Worm (Caenorhabditis elegans) whole organism, L4 larva: ENCODE data around the gene srh-179.

Source experiments
- aly-2 ChIP-seq: sonication (generic microtip); optimal IDR thresholded peaks from 2 replicates; lab custom pipeline; 2018; ENCODE audit warnings: missing biosample characterization, missing genetic modification characterization
- daf-12 ChIP-seq: fragments of 150-350 bp; optimal IDR thresholded peaks from 2 replicates; lab custom pipeline; 2014; ENCODE audit warnings: missing biosample characterization, missing genetic modification reagents, missing genetic modification characterization
- egl-27 ChIP-seq: sonication (generic microtip); optimal IDR thresholded peaks from 3 replicates; lab custom pipeline; 2017; ENCODE audit warnings: missing biosample characterization, missing genetic modification reagents, missing genetic modification characterization
- lin-13 ChIP-seq: fragments of 150-350 bp; optimal IDR thresholded peaks from 2 replicates; lab custom pipeline; 2014; ENCODE audit warnings: missing biosample characterization, missing genetic modification reagents, missing genetic modification characterization
- lin-39 ChIP-seq: fragments of 150-350 bp; optimal IDR thresholded peaks from 2 replicates; lab custom pipeline; 2014; ENCODE audit warnings: missing biosample characterization, missing genetic modification reagents, missing genetic modification characterization
- lsy-2 ChIP-seq, 2 experiments: fragments of 150-350 bp in 1 of 2; sonication (generic microtip) in 1 of 2; optimal IDR thresholded peaks; 2 replicates each; lab custom pipeline; 2014 to 2017; ENCODE audit warnings: missing biosample characterization in 2 of 2, missing genetic modification characterization in 2 of 2
- nhr-25 ChIP-seq: sonication (generic microtip); optimal IDR thresholded peaks from 2 replicates; lab custom pipeline; 2017; ENCODE audit warnings: missing genetic modification characterization, mild to moderate bottlenecking, missing compliant biosample characterization, antibody characterized with exemption, moderate library complexity, borderline replicate concordance; ENCODE audit not compliant: insufficient read depth
- pqm-1 ChIP-seq: sonication (generic microtip); optimal IDR thresholded peaks from 2 replicates; lab custom pipeline; 2017; ENCODE audit warnings: missing biosample characterization, missing genetic modification characterization
- set-16 ChIP-seq: fragments of 200-800 bp; sonication (Bioruptor generic); IDR thresholded peaks from 2 replicates; pipeline ENCODE4 v1.3.6; 2022; ENCODE audit warnings: missing genetic modification reagents, missing genetic modification characterization, missing compliant biosample characterization
- tag-97 ChIP-seq: fragments of 200-800 bp; sonication (Bioruptor generic); IDR thresholded peaks from 2 replicates; pipeline ENCODE4 v1.3.6; 2022; ENCODE audit warnings: missing genetic modification characterization, missing compliant biosample characterization
- unc-130 ChIP-seq: sonication (generic microtip); optimal IDR thresholded peaks from 2 replicates; lab custom pipeline; 2016; ENCODE audit warnings: missing genetic modification reagents, missing genetic modification characterization, missing compliant biosample characterization
- unc-62 ChIP-seq, 3 experiments: fragments of 150-350 bp in 1 of 3; sonication (generic microtip); optimal IDR thresholded peaks in 2 of 3; peaks in 1 of 3; 1 replicate in 1 of 3; 2 replicates in 2 of 3; lab custom pipeline; 2014 to 2017; ENCODE audit warnings: missing biosample characterization in 3 of 3, missing genetic modification characterization in 3 of 3, missing genetic modification reagents in 3 of 3, missing genotype in 1 of 3
- zip-2 ChIP-seq: fragments of 150-350 bp; optimal IDR thresholded peaks from 2 replicates; lab custom pipeline; 2014; ENCODE audit warnings: missing biosample characterization, missing genetic modification characterization
- ztf-11 ChIP-seq: fragments of 150-350 bp; optimal IDR thresholded peaks from 2 replicates; lab custom pipeline; 2014; ENCODE audit warnings: missing biosample characterization, missing genetic modification characterization

ce11 chrV:18508564-18508963 lies 32.4 kb downstream of the srh-179 start, which contains the start of gene Y51A2D.1:
- TF ChIP-seq set-16 (GFP tag; lab: Robert Waterston, UW) (no peak), unc-130 (GFP tag; lab: Kevin White, UChicago) (no peak), daf-12 (tag; lab: Kevin White, UChicago) (no peak), lin-39 (tag; lab: Kevin White, UChicago) (no peak), ztf-11 (no peak), aly-2 (tag; lab: Kevin White, UChicago) (no peak), unc-62 (GFP tag; optimal IDR thresholded peaks at IDR 0.05 in 1 of 2; lab: Kevin White, UChicago) (no peak), unc-62 (tag; optimal IDR thresholded peaks at IDR 0.05; lab: Kevin White, UChicago) (no peak), pqm-1 (tag; lab: Kevin White, UChicago) (no peak), tag-97 (no peak), lsy-2 (tag; optimal IDR thresholded peaks at IDR 0.05; lab: Kevin White, UChicago) (no peak), nhr-25 (tag; lab: Kevin White, UChicago) (no peak), zip-2 (tag; lab: Kevin White, UChicago) (no peak), egl-27 (tag; lab: Kevin White, UChicago) (no peak), lin-13 (no peak)
